Fruit fly (Drosophila melanogaster) whole organism, embryonic: ENCODE measurements around the gene Lasp.

Experiments
- CG10267 ChIP-seq: fragments of 200-800 bp; sonication (Bioruptor generic); optimal IDR thresholded peaks from 2 replicates; lab custom pipeline; 2018; ENCODE audit warnings: missing biosample characterization, mild to moderate bottlenecking, missing genetic modification characterization, moderate library complexity
- CG10654 ChIP-seq: fragments of 200-800 bp; sonication (Bioruptor generic); optimal IDR thresholded peaks from 2 replicates; lab custom pipeline; 2016; ENCODE audit warnings: missing biosample characterization, missing genetic modification characterization
- CG17186 ChIP-seq: fragments of 200-800 bp; sonication (Bioruptor generic); optimal IDR thresholded peaks from 3 replicates; lab custom pipeline; 2017; ENCODE audit warnings: missing biosample characterization, missing genetic modification reagents, missing genetic modification characterization
- CG3995 ChIP-seq: fragments of 200-800 bp; sonication (Bioruptor generic); optimal IDR thresholded peaks from 3 replicates; lab custom pipeline; 2016; ENCODE audit warnings: missing biosample characterization, missing genetic modification characterization
- CG7372 ChIP-seq: fragments of 200-800 bp; sonication (Bioruptor generic); IDR thresholded peaks from 2 replicates; pipeline ENCODE4 v1.3.6; 2022; ENCODE audit warnings: missing biosample characterization, missing genetic modification characterization
- Ets97D ChIP-seq: fragments of 200-800 bp; sonication (Bioruptor generic); optimal IDR thresholded peaks from 3 replicates; lab custom pipeline; 2016; ENCODE audit warnings: missing biosample characterization, missing genetic modification characterization
- Taf1 ChIP-seq: fragments of 200-800 bp; sonication (Bioruptor generic); IDR thresholded peaks from 2 replicates; pipeline ENCODE4 v1.3.6; 2022; ENCODE audit warnings: missing biosample characterization, missing genetic modification characterization
- ash1 ChIP-seq: fragments of 200-800 bp; sonication (Bioruptor generic); optimal IDR thresholded peaks from 2 replicates; lab custom pipeline; 2018; ENCODE audit warnings: missing biosample characterization, mild to moderate bottlenecking, missing genetic modification characterization
- exex ChIP-seq: fragments of 200-800 bp; sonication (Bioruptor generic); optimal IDR thresholded peaks from 4 replicates; lab custom pipeline; 2018; ENCODE audit warnings: missing biosample characterization, mild to moderate bottlenecking, missing genetic modification characterization, moderate library complexity
- pzg ChIP-seq: fragments of 200-800 bp; sonication (Bioruptor generic); optimal IDR thresholded peaks from 3 replicates; lab custom pipeline; 2018; ENCODE audit warnings: missing biosample characterization, mild to moderate bottlenecking, missing genetic modification characterization, moderate library complexity
- sens-2 ChIP-seq: fragments of 200-800 bp; sonication (Bioruptor generic); IDR thresholded peaks from 2 replicates; pipeline ENCODE4 v1.3.6; 2022; ENCODE audit warnings: missing biosample characterization, missing genetic modification characterization
- tll ChIP-seq, 2 experiments: fragments of 200-800 bp in 1 of 2; fragments of >200 bp in 1 of 2; sonication (Bioruptor generic) in 1 of 2; optimal IDR thresholded peaks; 2 replicates each; lab custom pipeline; 2017 to 2019; ENCODE audit warnings: missing biosample characterization in 2 of 2, missing genetic modification characterization in 2 of 2, mild to moderate bottlenecking in 1 of 2, moderate library complexity in 1 of 2

- TF ChIP-seq Taf1 (no peak), CG3995 (GFP tag; lab: Kevin White, UChicago) (no peak), tll (GFP tag; optimal IDR thresholded peaks at IDR 0.05; lab: Kevin White, UChicago) (no peak), CG7372 (no peak), exex (tag; lab: Kevin White, UChicago) (no peak), ash1 (GFP tag; lab: Kevin White, UChicago) (no peak), Ets97D (GFP tag; lab: Kevin White, UChicago) (no peak), CG10654 (no peak), pzg (GFP tag; lab: Kevin White, UChicago) (no peak), sens-2 (no peak), CG17186 (GFP tag; lab: Kevin White, UChicago) (no peak), CG10267 (tag; lab: Kevin White, UChicago) (no peak)
Observed at dm6 chr3L:16750750-16751149, 39.3 kb upstream of the Lasp start.
